Worm (Caenorhabditis elegans) whole organism, young adult: ENCODE measurements around the gene C03B1.7.

ENCODE experiments used
- B0336.3 ChIP-seq: fragments of 200-800 bp; sonication (Bioruptor generic); IDR thresholded peaks from 2 replicates; pipeline ENCODE4 v1.3.6; 2022; ENCODE audit warnings: missing genetic modification characterization, missing compliant biosample characterization
- F33H1.4 ChIP-seq: fragments of 200-800 bp; sonication (Bioruptor generic); IDR thresholded peaks from 2 replicates; pipeline ENCODE4 v1.3.6; 2022; ENCODE audit warnings: missing genetic modification reagents, missing genetic modification characterization, missing compliant biosample characterization
- akir-1 ChIP-seq: fragments of 200-800 bp; sonication (Bioruptor generic); optimal IDR thresholded peaks from 2 replicates; lab custom pipeline; 2018; ENCODE audit warnings: mild to moderate bottlenecking, missing genetic modification characterization, moderate library complexity, missing compliant biosample characterization
- ama-1 ChIP-seq, 3 experiments: fragments of 150-350 bp in 1 of 3; sonication (generic microtip) in 2 of 3; optimal IDR thresholded peaks; 2 replicates each; lab custom pipeline; 2014 to 2018; ENCODE audit warnings: missing biosample characterization in 2 of 3, missing genetic modification characterization in 2 of 3, missing genetic modification reagents in 2 of 3
- ceh-100 ChIP-seq: fragments of 200-800 bp; sonication (Bioruptor generic); IDR thresholded peaks from 2 replicates; pipeline ENCODE4 v1.3.6; 2022; ENCODE audit warnings: missing genetic modification reagents, missing genetic modification characterization, missing compliant biosample characterization
- dpl-1 ChIP-seq: fragments of 150-350 bp; optimal IDR thresholded peaks from 2 replicates; lab custom pipeline; 2014; ENCODE audit warnings: missing biosample characterization, missing genetic modification reagents, missing genetic modification characterization
- nhr-27 ChIP-seq: fragments of 200-800 bp; sonication (Bioruptor generic); optimal IDR thresholded peaks from 2 replicates; lab custom pipeline; 2018; ENCODE audit warnings: mild to moderate bottlenecking, missing genetic modification characterization, moderate library complexity, missing compliant biosample characterization
- nhr-80 ChIP-seq: sonication (generic microtip); optimal IDR thresholded peaks from 2 replicates; lab custom pipeline; 2016; ENCODE audit warnings: missing genetic modification characterization, missing compliant biosample characterization
- zfh-2 ChIP-seq: fragments of 200-800 bp; sonication (Bioruptor generic); conservative IDR thresholded peaks from 2 replicates; pipeline ENCODE4 v1.3.6; 2022; ENCODE audit warnings: missing genetic modification reagents, missing genetic modification characterization, missing compliant biosample characterization
- ztf-18 ChIP-seq: sonication (generic microtip); optimal IDR thresholded peaks from 2 replicates; lab custom pipeline; 2016; ENCODE audit warnings: missing genotype, mild to moderate bottlenecking, missing genetic modification characterization, missing compliant biosample characterization
- ztf-6 ChIP-seq: fragments of 200-800 bp; sonication (Bioruptor generic); IDR thresholded peaks from 2 replicates; pipeline ENCODE4 v1.3.6; 2022; ENCODE audit warnings: missing genetic modification reagents, missing genetic modification characterization, missing compliant biosample characterization

DNA sequence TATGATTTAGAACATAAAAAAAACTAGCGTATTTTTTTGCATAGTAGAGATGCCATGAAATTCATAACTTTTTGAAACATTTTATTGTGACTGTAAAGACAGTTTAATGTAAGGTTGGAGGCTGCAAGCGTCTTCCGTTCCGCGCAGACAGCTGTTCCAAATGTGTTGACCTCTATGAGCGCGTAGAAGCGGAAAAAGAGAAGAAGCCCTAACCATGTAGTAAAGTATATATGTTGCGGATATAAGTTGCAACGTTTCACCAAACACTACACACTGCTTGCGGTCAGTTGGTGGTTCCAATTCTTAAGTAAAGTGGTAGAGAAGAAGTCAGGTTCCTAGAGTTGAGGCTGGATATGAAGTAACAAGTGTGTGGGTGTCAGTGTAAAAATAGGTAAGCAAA, 47.0 kb downstream of the C03B1.7 start:
- TF ChIP-seq nhr-27 (tag; lab: Kevin White, UChicago), result no peak
- no peak for TF ChIP-seq B0336.3
- TF ChIP-seq ztf-18 (tag; lab: Kevin White, UChicago), result no peak
- no peak for TF ChIP-seq ama-1 (optimal IDR thresholded peaks at IDR 0.05; lab: Kevin White, UChicago)
- no peak for TF ChIP-seq ama-1 (GFP tag; optimal IDR thresholded peaks at IDR 0.05; lab: Kevin White, UChicago)
- TF ChIP-seq dpl-1 (GFP tag; lab: Kevin White, UChicago), result no peak
- TF ChIP-seq F33H1.4 (GFP tag; lab: Robert Waterston, UW), result no peak
- TF ChIP-seq ztf-6 (GFP tag; lab: Robert Waterston, UW), result no peak
- no peak for TF ChIP-seq zfh-2 (GFP tag; lab: Robert Waterston, UW)
- no peak for TF ChIP-seq ceh-100 (GFP tag; lab: Robert Waterston, UW)
- TF ChIP-seq nhr-80 (tag; lab: Kevin White, UChicago), result no peak
- no peak for TF ChIP-seq akir-1
